Worm (Caenorhabditis elegans) whole organism, early embryonic: ENCODE measurements around the gene slc-9B.2.

Experiments
- F13C5.2 ChIP-seq: sonication (generic microtip); optimal IDR thresholded peaks from 2 replicates; lab custom pipeline; 2017; ENCODE audit warnings: mild to moderate bottlenecking, missing genetic modification characterization, inconsistent platforms, missing compliant biosample characterization
- ama-1 ChIP-seq: fragments of 150-350 bp; optimal IDR thresholded peaks from 2 replicates; lab custom pipeline; 2014
- ceh-13 ChIP-seq: fragments of 200-800 bp; sonication (Bioruptor generic); optimal IDR thresholded peaks from 2 replicates; lab custom pipeline; 2018; ENCODE audit warnings: mild to moderate bottlenecking, missing genetic modification characterization, missing compliant biosample characterization
- ceh-36 ChIP-seq: sonication (generic microtip); optimal IDR thresholded peaks from 2 replicates; lab custom pipeline; 2016; ENCODE audit warnings: missing genetic modification characterization, inconsistent platforms, missing compliant biosample characterization
- flt-1 ChIP-seq: fragments of 200-800 bp; sonication (Bioruptor generic); IDR thresholded peaks from 2 replicates; pipeline ENCODE4 v1.3.6; 2022; ENCODE audit warnings: missing genetic modification characterization, missing compliant biosample characterization
- hmbx-1 ChIP-seq: sonication (generic microtip); optimal IDR thresholded peaks from 2 replicates; lab custom pipeline; 2016; ENCODE audit warnings: mild to moderate bottlenecking, missing genetic modification characterization, missing compliant biosample characterization
- hmg-4 ChIP-seq: fragments of 200-800 bp; sonication (Bioruptor generic); optimal IDR thresholded peaks from 2 replicates; lab custom pipeline; 2018; ENCODE audit warnings: mild to moderate bottlenecking, missing genetic modification characterization, missing compliant biosample characterization
- pes-1 ChIP-seq: fragments of 200-800 bp; sonication (Bioruptor generic); IDR thresholded peaks from 2 replicates; pipeline ENCODE4 v1.3.6; 2022; ENCODE audit warnings: missing genetic modification reagents, missing genetic modification characterization, missing compliant biosample characterization
- scrt-1 ChIP-seq: fragments of 200-800 bp; sonication (Bioruptor generic); IDR thresholded peaks from 2 replicates; pipeline ENCODE4 v1.3.6; 2022; ENCODE audit warnings: missing genetic modification characterization, missing compliant biosample characterization
- sea-1 ChIP-seq: fragments of 200-800 bp; sonication (Bioruptor generic); conservative IDR thresholded peaks from 2 replicates; pipeline ENCODE4 v1.3.6; 2022; ENCODE audit warnings: missing genetic modification characterization, missing compliant biosample characterization
- tbx-11 ChIP-seq: fragments of 200-800 bp; sonication (Bioruptor generic); IDR thresholded peaks from 2 replicates; pipeline ENCODE4 v1.3.6; 2022; ENCODE audit warnings: missing genetic modification characterization, missing compliant biosample characterization
- tra-4 ChIP-seq: sonication (generic microtip); optimal IDR thresholded peaks from 2 replicates; lab custom pipeline; 2017; ENCODE audit warnings: missing genetic modification characterization, missing compliant biosample characterization

DNA sequence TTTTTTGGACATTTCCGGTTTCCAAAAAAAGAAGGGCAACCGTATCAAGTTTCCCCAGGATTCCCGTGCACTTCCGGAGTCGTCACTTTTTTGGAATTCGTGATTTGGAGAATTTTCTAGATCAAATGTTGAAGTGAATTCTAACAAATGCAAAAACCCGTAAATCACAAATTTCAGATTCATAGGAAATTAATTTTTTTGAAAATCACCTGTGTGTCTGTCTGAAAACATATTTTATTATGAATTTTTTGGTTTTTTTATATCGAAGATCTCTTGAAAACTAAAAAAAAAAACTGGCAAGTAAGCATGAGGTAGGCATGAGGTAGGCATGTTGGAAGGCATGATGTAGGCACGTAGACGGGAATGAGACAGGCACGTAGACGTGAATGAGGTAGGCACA lies 11.2 kb downstream of the slc-9B.2 start:
- TF ChIP-seq ceh-36 (tag; lab: Kevin White, UChicago), result no peak
- TF ChIP-seq F13C5.2 (tag; lab: Kevin White, UChicago), result no peak
- TF ChIP-seq flt-1 (GFP tag; lab: Robert Waterston, UW), result no peak
- TF ChIP-seq hmbx-1 (tag; lab: Kevin White, UChicago), result no peak
- TF ChIP-seq ama-1 (lab: Kevin White, UChicago), result no peak
- TF ChIP-seq tra-4 (tag; lab: Kevin White, UChicago), result no peak
- no peak for TF ChIP-seq sea-1 (GFP tag; lab: Robert Waterston, UW)
- TF ChIP-seq pes-1 (GFP tag; lab: Robert Waterston, UW), result no peak
- TF ChIP-seq hmg-4 (GFP tag; lab: Kevin White, UChicago), result no peak
- no peak for TF ChIP-seq scrt-1 (GFP tag; lab: Robert Waterston, UW)
- TF ChIP-seq ceh-13, result no peak
- no peak for TF ChIP-seq tbx-11 (GFP tag; lab: Robert Waterston, UW)
